Worm (Caenorhabditis elegans): ENCODE results near the gene wdr-37.

ce11 chrIII:5632426-5632976, 32.6 kb upstream of the wdr-37 start:
- TF ChIP-seq dmd-4 (tag; optimal IDR thresholded peaks at IDR 0.05; ENCODE audit: borderline replicate concordance) (no peak), ceh-19 (GFP tag; optimal IDR thresholded peaks at IDR 0.05) (no peak), ceh-14 (tag; optimal IDR thresholded peaks at IDR 0.05) (no peak), nfya-1 (tag; optimal IDR thresholded peaks at IDR 0.05) (no peak)
